Fruit fly (Drosophila melanogaster): Measurements from ENCODE around the gene ImpE2.

Gene ImpE2

dm6 chr3L:3512567-3512966 lies at the start of gene ImpE2:
ImpE2 (minus strand) TSS chr3L:3512681.
- no peak for TF ChIP-seq CG17801 (GFP tag; optimal IDR thresholded peaks at IDR 0.05; ENCODE audit: partially characterized antibody)

- TF ChIP-seq CG17801 (GFP tag; optimal IDR thresholded peaks at IDR 0.05; ENCODE audit: partially characterized antibody): no peak
Observed at dm6 chr3L:3560568-3560967, 48.1 kb upstream of the ImpE2 start.

- TF ChIP-seq CG17801 (GFP tag; optimal IDR thresholded peaks at IDR 0.05; ENCODE audit: partially characterized antibody): no peak
Observed at dm6 chr3L:3558104-3558503, 45.6 kb upstream of the ImpE2 start.

dm6 chr3L:3556409-3556808 lies 43.9 kb upstream of the ImpE2 start:
- TF ChIP-seq CG17801 (GFP tag; optimal IDR thresholded peaks at IDR 0.05; ENCODE audit: partially characterized antibody): no peak

- no peak for TF ChIP-seq CG17801 (GFP tag; optimal IDR thresholded peaks at IDR 0.05; ENCODE audit: partially characterized antibody)
Observed at dm6 chr3L:3555094-3555493, 42.6 kb upstream of the ImpE2 start.

- TF ChIP-seq CG17801 (GFP tag; optimal IDR thresholded peaks at IDR 0.05; ENCODE audit: partially characterized antibody): no peak
Observed at dm6 chr3L:3553932-3554331, 41.5 kb upstream of the ImpE2 start.

dm6 chr3L:3552313-3552868 lies 39.9 kb upstream of the ImpE2 start:
- TF ChIP-seq CG17801 (GFP tag; optimal IDR thresholded peaks at IDR 0.05; ENCODE audit: partially characterized antibody): no peak

dm6 chr3L:3551008-3551407 lies 38.5 kb upstream of the ImpE2 start:
- no peak for TF ChIP-seq CG17801 (GFP tag; optimal IDR thresholded peaks at IDR 0.05; ENCODE audit: partially characterized antibody)

dm6 chr3L:3549468-3549867 lies 37.0 kb upstream of the ImpE2 start:
- no peak for TF ChIP-seq CG17801 (GFP tag; optimal IDR thresholded peaks at IDR 0.05; ENCODE audit: partially characterized antibody)

dm6 chr3L:3547113-3547512 lies 34.6 kb upstream of the ImpE2 start:
- no peak for TF ChIP-seq CG17801 (GFP tag; optimal IDR thresholded peaks at IDR 0.05; ENCODE audit: partially characterized antibody)

dm6 chr3L:3544930-3545329 lies 32.4 kb upstream of the ImpE2 start:
- TF ChIP-seq CG17801 (GFP tag; optimal IDR thresholded peaks at IDR 0.05; ENCODE audit: partially characterized antibody): no peak

- no peak for TF ChIP-seq CG17801 (GFP tag; optimal IDR thresholded peaks at IDR 0.05; ENCODE audit: partially characterized antibody)
Observed at dm6 chr3L:3544221-3544620, 31.7 kb upstream of the ImpE2 start.

- no peak for TF ChIP-seq CG17801 (GFP tag; optimal IDR thresholded peaks at IDR 0.05; ENCODE audit: partially characterized antibody)
Observed at dm6 chr3L:3543525-3543971, 31.1 kb upstream of the ImpE2 start.

dm6 chr3L:3542498-3543322 lies 30.2 kb upstream of the ImpE2 start:
- TF ChIP-seq CG17801 (GFP tag; optimal IDR thresholded peaks at IDR 0.05; ENCODE audit: partially characterized antibody): peak; percentile 97

dm6 chr3L:3536905-3537665 lies 24.6 kb upstream of the ImpE2 start:
- no peak for TF ChIP-seq CG17801 (GFP tag; optimal IDR thresholded peaks at IDR 0.05; ENCODE audit: partially characterized antibody)

- TF ChIP-seq CG17801 (GFP tag; optimal IDR thresholded peaks at IDR 0.05; ENCODE audit: partially characterized antibody): no peak
Observed at dm6 chr3L:3536414-3536813, 23.9 kb upstream of the ImpE2 start.

All from ovary, adult (tissue).